Worm (Caenorhabditis elegans): ENCODE data around the gene T23F2.2.

ce11 chrX:5543651-5544050 is 38.6 kb upstream of the T23F2.2 start, which contains the start of gene C54G7.1:
- TF ChIP-seq gmeb-2 (tag; optimal IDR thresholded peaks at IDR 0.05), result no peak
- no peak for TF ChIP-seq nhr-11 (tag; optimal IDR thresholded peaks at IDR 0.05)
- no peak for TF ChIP-seq ama-1 (optimal IDR thresholded peaks at IDR 0.05)
- TF ChIP-seq pha-4 (tag; optimal IDR thresholded peaks at IDR 0.05), result no peak
- no peak for TF ChIP-seq ceh-45 (GFP tag; IDR thresholded peaks at IDR 0.05)
- no peak for TF ChIP-seq F13H6.1 (tag; optimal IDR thresholded peaks at IDR 0.05)

All from whole organism, late embryonic.